Worm (Caenorhabditis elegans): Measurements from ENCODE around the gene mrpl-39.

Gene mrpl-39

ce11 chrV:1788157-1788556 is 33.2 kb upstream of the mrpl-39 start, which contains the start of gene F36H9.2:
TSS of gene F36H9.2 (plus strand) at chrV:1788457.
- TF ChIP-seq nhr-111 (GFP tag; optimal IDR thresholded peaks at IDR 0.05) (no peak), mxl-3 (GFP tag; optimal IDR thresholded peaks at IDR 0.05) (no peak), vab-7 (GFP tag; IDR thresholded peaks at IDR 0.05) (no peak), nhr-11 (tag; optimal IDR thresholded peaks at IDR 0.05) (no peak), ztf-11 (tag; optimal IDR thresholded peaks at IDR 0.05) (no peak), snpc-1.2 (GFP tag; IDR thresholded peaks at IDR 0.05) (no peak)

ce11 chrV:1789495-1789894 is 31.9 kb upstream of the mrpl-39 start:
- no peak for TF ChIP-seq egl-43 (GFP tag; IDR thresholded peaks at IDR 0.05)
- no peak for TF ChIP-seq hmg-1.1 (GFP tag; IDR thresholded peaks at IDR 0.05)
- no peak for TF ChIP-seq lin-29 (GFP tag; IDR thresholded peaks at IDR 0.05)
- TF ChIP-seq unc-62 (GFP tag; optimal IDR thresholded peaks at IDR 0.05 in 1 of 2): peak in 1 of 2 experiments; percentile 73
- no peak for TF ChIP-seq unc-62 (tag; optimal IDR thresholded peaks at IDR 0.05)
- no peak for TF ChIP-seq nhr-76 (tag; optimal IDR thresholded peaks at IDR 0.05)
- TF ChIP-seq php-3 (GFP tag; IDR thresholded peaks at IDR 0.05): no peak
- no peak for TF ChIP-seq madf-5 (GFP tag; IDR thresholded peaks at IDR 0.05)
- no peak for TF ChIP-seq pqm-1 (tag; optimal IDR thresholded peaks at IDR 0.05)
- TF ChIP-seq mdl-1 (tag; optimal IDR thresholded peaks at IDR 0.05): peak in 1 of 2 experiments; percentile 54
- TF ChIP-seq mep-1 (tag; optimal IDR thresholded peaks at IDR 0.05): no peak
- no peak for TF ChIP-seq nhr-6 (tag; optimal IDR thresholded peaks at IDR 0.05)
- TF ChIP-seq T20F7.1 (GFP tag; optimal IDR thresholded peaks at IDR 0.05): no peak
- TF ChIP-seq ceh-44 (GFP tag; IDR thresholded peaks at IDR 0.05): no peak
- TF ChIP-seq nhr-102 (tag; optimal IDR thresholded peaks at IDR 0.05): no peak
- no peak for TF ChIP-seq ZK546.5 (tag; optimal IDR thresholded peaks at IDR 0.05)
- TF ChIP-seq cey-2 (tag; optimal IDR thresholded peaks at IDR 0.05; ENCODE audit: borderline replicate concordance, insufficient read depth): no peak
- no peak for TF ChIP-seq lin-39 (tag; optimal IDR thresholded peaks at IDR 0.05)
- TF ChIP-seq hif-1 (tag; optimal IDR thresholded peaks at IDR 0.05): no peak
- peak; percentile 67 for TF ChIP-seq mxl-3 (GFP tag; optimal IDR thresholded peaks at IDR 0.05)
- TF ChIP-seq ztf-11 (tag; optimal IDR thresholded peaks at IDR 0.05): no peak
- peak; percentile 61 for TF ChIP-seq nhr-48 (tag; optimal IDR thresholded peaks at IDR 0.05)
- peak; percentile 54 for TF ChIP-seq nhr-28 (tag; optimal IDR thresholded peaks at IDR 0.05)
- TF ChIP-seq R02D3.7 (tag; optimal IDR thresholded peaks at IDR 0.05): no peak

ce11 chrV:1794218-1794617 is 27.2 kb upstream of the mrpl-39 start, which contains the start of gene F36H9.1:
TSS of gene F36H9.1 (plus strand) at chrV:1794518.
- TF ChIP-seq mep-1 (tag; optimal IDR thresholded peaks at IDR 0.05) (no peak), ztf-11 (tag; optimal IDR thresholded peaks at IDR 0.05) (no peak), unc-62 (GFP tag; optimal IDR thresholded peaks at IDR 0.05 in 1 of 2) (no peak), unc-62 (tag; optimal IDR thresholded peaks at IDR 0.05) (no peak), daf-16 (GFP tag; optimal IDR thresholded peaks at IDR 0.05) (no peak), daf-16 (tag; optimal IDR thresholded peaks at IDR 0.05) (no peak), lin-39 (tag; optimal IDR thresholded peaks at IDR 0.05) (no peak), lin-15B (tag; optimal IDR thresholded peaks at IDR 0.05) (no peak), ceh-82 (tag; optimal IDR thresholded peaks at IDR 0.05) (no peak), gei-8 (GFP tag; optimal IDR thresholded peaks at IDR 0.05) (no peak), hif-1 (tag; optimal IDR thresholded peaks at IDR 0.05) (no peak), sdz-12 (GFP tag; optimal IDR thresholded peaks at IDR 0.05) (no peak), nhr-41 (GFP tag; IDR thresholded peaks at IDR 0.05) (no peak), Y105C5A.15 (GFP tag; IDR thresholded peaks at IDR 0.05) (no peak), ceh-32 (tag; optimal IDR thresholded peaks at IDR 0.05; ENCODE audit: poor library complexity) (no peak), ceh-62 (tag; optimal IDR thresholded peaks at IDR 0.05) (no peak), ama-1 (optimal IDR thresholded peaks at IDR 0.05) (no peak)

Measured in whole organism, L4 larva.